Fruit fly (Drosophila melanogaster): ENCODE data around the gene CG17258.
A peak's percentile ranks its signal among the peaks of the same experiment; 100 is the strongest.

Gene CG17258

dm6 chr2L:2999113-2999512 is 36.0 kb downstream of the CG17258 start, which contains the start of gene Ccdc85 (continued):
- TF ChIP-seq Vsx1 (GFP tag; optimal IDR thresholded peaks at IDR 0.05) (no peak), CG3726 (GFP tag; IDR thresholded peaks at IDR 0.05) (no peak), ci (GFP tag; IDR thresholded peaks at IDR 0.05) (peak; percentile 76), run (tag; optimal IDR thresholded peaks at IDR 0.05) (no peak), nerfin-1 (tag; optimal IDR thresholded peaks at IDR 0.05) (no peak), pnt (GFP tag; optimal IDR thresholded peaks at IDR 0.05) (no peak), gfzf (GFP tag; optimal IDR thresholded peaks at IDR 0.05) (peak; percentile 24), Abd-B (GFP tag; optimal IDR thresholded peaks at IDR 0.05) (no peak), CG6175 (GFP tag; IDR thresholded peaks at IDR 0.05) (no peak), pzg (GFP tag; optimal IDR thresholded peaks at IDR 0.05) (peak; percentile 80), sug (tag; optimal IDR thresholded peaks at IDR 0.05) (peak; percentile 27), slbo (GFP tag; IDR thresholded peaks at IDR 0.05) (0 out of 2 replicates have a peak, but pooled peaks have one; percentile 13), CG13624 (GFP tag; optimal IDR thresholded peaks at IDR 0.05) (peak; percentile 55), wor (GFP tag; IDR thresholded peaks at IDR 0.05) (no peak), mirr (GFP tag; optimal IDR thresholded peaks at IDR 0.05) (no peak), CG31441 (GFP tag; IDR thresholded peaks at IDR 0.05) (no peak), MBD-R2 (GFP tag; IDR thresholded peaks at IDR 0.05) (peak; percentile 36; the same call in 1 of the 2 replicates), Usf (GFP tag; optimal IDR thresholded peaks at IDR 0.05) (no peak), CG11456 (GFP tag; IDR thresholded peaks at IDR 0.05) (no peak), Dll (GFP tag; IDR thresholded peaks at IDR 0.05; ENCODE audit: partially characterized antibody) (peak; percentile 93), CG12744 (GFP tag; optimal IDR thresholded peaks at IDR 0.05) (no peak), CG3407 (GFP tag; optimal IDR thresholded peaks at IDR 0.05) (no peak), Aef1 (GFP tag; IDR thresholded peaks at IDR 0.05) (no peak), CG42726 (GFP tag; IDR thresholded peaks at IDR 0.05; ENCODE audit: partially characterized antibody) (peak; percentile 92), hkb (optimal IDR thresholded peaks at IDR 0.05) (no peak), hkb (GFP tag; IDR thresholded peaks at IDR 0.05) (0 out of 2 replicates have a peak, but pooled peaks have one; percentile 7), aop (GFP tag; IDR thresholded peaks at IDR 0.05) (no peak), CG8388 (GFP tag; optimal IDR thresholded peaks at IDR 0.05) (no peak), schlank (tag; optimal IDR thresholded peaks at IDR 0.05) (no peak), mld (GFP tag; IDR thresholded peaks at IDR 0.05; ENCODE audit: partially characterized antibody) (peak; percentile 98), Sin3A (optimal IDR thresholded peaks at IDR 0.05) (peak; percentile 30), Max (GFP tag; optimal IDR thresholded peaks at IDR 0.05) (no peak), hbn (GFP tag; IDR thresholded peaks at IDR 0.05; ENCODE audit: partially characterized antibody) (peak; percentile 95), CG7745 (tag; optimal IDR thresholded peaks at IDR 0.05) (no peak), CG2129 (GFP tag; IDR thresholded peaks at IDR 0.05; ENCODE audit: partially characterized antibody) (peak; percentile 57), CG17612 (GFP tag; IDR thresholded peaks at IDR 0.05) (no peak), Doc3 (GFP tag; IDR thresholded peaks at IDR 0.05; ENCODE audit: partially characterized antibody) (peak; percentile 78), Dp (GFP tag; optimal IDR thresholded peaks at IDR 0.05) (peak; percentile 67), CG15073 (GFP tag; optimal IDR thresholded peaks at IDR 0.05) (no peak), kni (GFP tag; optimal IDR thresholded peaks at IDR 0.05) (no peak), bbx (GFP tag; IDR thresholded peaks at IDR 0.05; ENCODE audit: partially characterized antibody) (peak; percentile 99), CG12391 (tag; optimal IDR thresholded peaks at IDR 0.05) (peak; percentile 24), MESR4 (GFP tag; optimal IDR thresholded peaks at IDR 0.05) (peak; percentile 36), Side (GFP tag; optimal IDR thresholded peaks at IDR 0.05) (peak; percentile 19), CG10462 (GFP tag; optimal IDR thresholded peaks at IDR 0.05) (no peak), CG8089 (GFP tag; optimal IDR thresholded peaks at IDR 0.05) (no peak), CG4328 (GFP tag; optimal IDR thresholded peaks at IDR 0.05) (no peak), Opbp (GFP tag; IDR thresholded peaks at IDR 0.05; ENCODE audit: partially characterized antibody) (peak; percentile 96), CG14014 (GFP tag; IDR thresholded peaks at IDR 0.05) (no peak), HmgZ (tag; optimal IDR thresholded peaks at IDR 0.05) (peak; percentile 58), ap (GFP tag; IDR thresholded peaks at IDR 0.05) (no peak)
